Fruit fly (Drosophila melanogaster) whole organism, embryonic: ENCODE data around the gene CG4955.

Experiments used
- CG10565 ChIP-seq: fragments of 200-800 bp; sonication (Bioruptor generic); optimal IDR thresholded peaks from 3 replicates; lab custom pipeline; 2016; ENCODE audit warnings: missing biosample characterization, mild to moderate bottlenecking, missing genetic modification characterization
- CG11398 ChIP-seq: fragments of 200-800 bp; sonication (Bioruptor generic); optimal IDR thresholded peaks from 2 replicates; lab custom pipeline; 2016; ENCODE audit warnings: missing biosample characterization, missing genetic modification characterization
- CG12659 ChIP-seq: fragments of 200-800 bp; sonication (Bioruptor generic); optimal IDR thresholded peaks from 3 replicates; lab custom pipeline; 2017; ENCODE audit warnings: mild to moderate bottlenecking, missing biosample characterization, missing genetic modification reagents, missing genetic modification characterization
- CG13123 ChIP-seq: fragments of 200-800 bp; sonication (Bioruptor generic); optimal IDR thresholded peaks from 2 replicates; lab custom pipeline; 2016; ENCODE audit warnings: missing biosample characterization, missing genetic modification characterization
- CG3163 ChIP-seq: fragments of 200-800 bp; sonication (Bioruptor generic); optimal IDR thresholded peaks from 3 replicates; lab custom pipeline; 2016; ENCODE audit warnings: missing biosample characterization, missing genetic modification characterization
- CG32767 ChIP-seq: fragments of 200-800 bp; sonication (Bioruptor generic); IDR thresholded peaks from 2 replicates; pipeline ENCODE4 v1.3.6; 2022; ENCODE audit warnings: missing biosample characterization, missing genetic modification characterization
- CG34224 ChIP-seq: fragments of 200-800 bp; sonication (Bioruptor generic); IDR thresholded peaks from 3 replicates; pipeline ENCODE4 v1.3.6; 2022; ENCODE audit warnings: missing biosample characterization, missing genetic modification characterization; ENCODE audit not compliant: partially characterized antibody
- CG4360 ChIP-seq: fragments of 200-800 bp; sonication (Bioruptor generic); IDR thresholded peaks from 2 replicates; pipeline ENCODE4 v1.3.6; 2022; ENCODE audit warnings: missing biosample characterization, missing genetic modification characterization
- CG6791 ChIP-seq: fragments of 200-800 bp; sonication (Bioruptor generic); IDR thresholded peaks from 3 replicates; pipeline ENCODE4 v1.3.6; 2022; ENCODE audit warnings: missing biosample characterization, missing genetic modification characterization; ENCODE audit not compliant: partially characterized antibody
- CG7271 ChIP-seq: fragments of 200-800 bp; sonication (Bioruptor generic); optimal IDR thresholded peaks from 2 replicates; lab custom pipeline; 2018; ENCODE audit warnings: missing biosample characterization, mild to moderate bottlenecking, missing genetic modification characterization, moderate library complexity
- CG7556 ChIP-seq: fragments of 200-800 bp; sonication (Bioruptor generic); optimal IDR thresholded peaks from 2 replicates; lab custom pipeline; 2017; ENCODE audit warnings: missing biosample characterization, mild to moderate bottlenecking, missing genetic modification characterization
- CG8290 ChIP-seq, 3 experiments: fragments of 200-800 bp; sonication (Bioruptor generic); optimal IDR thresholded peaks; 2 replicates each; lab custom pipeline; 2016 to 2019; ENCODE audit warnings: missing biosample characterization in 3 of 3, missing genetic modification characterization in 3 of 3, mild to moderate bottlenecking in 2 of 3, moderate library complexity in 1 of 3
- CG9932 ChIP-seq: fragments of 200-800 bp; sonication (Bioruptor generic); IDR thresholded peaks from 2 replicates; pipeline ENCODE4 v1.3.6; 2022; ENCODE audit warnings: missing biosample characterization, missing genetic modification characterization
- CrebB ChIP-seq: fragments of 200-800 bp; sonication (Bioruptor generic); optimal IDR thresholded peaks from 3 replicates; lab custom pipeline; 2018; ENCODE audit warnings: missing biosample characterization, mild to moderate bottlenecking, missing genetic modification characterization
- E2f2 ChIP-seq: fragments of 200-800 bp; sonication (Bioruptor generic); IDR thresholded peaks from 2 replicates; pipeline ENCODE4 v1.3.6; 2022; ENCODE audit warnings: missing biosample characterization, missing genetic modification characterization
- Ets65A ChIP-seq: fragments of 200-800 bp; sonication (Bioruptor generic); peaks from one replicate; lab custom pipeline; 2016; ENCODE audit warnings: missing biosample characterization, missing genetic modification characterization
- Ets97D ChIP-seq: fragments of 200-800 bp; sonication (Bioruptor generic); optimal IDR thresholded peaks from 3 replicates; lab custom pipeline; 2016; ENCODE audit warnings: missing biosample characterization, missing genetic modification characterization
- Gsc ChIP-seq: fragments of 200-800 bp; sonication (Bioruptor generic); IDR thresholded peaks from 2 replicates; pipeline ENCODE4 v1.3.6; 2022; ENCODE audit warnings: missing biosample characterization, missing genetic modification characterization
- HLHmδ ChIP-seq: fragments of 200-800 bp; sonication (Bioruptor generic); optimal IDR thresholded peaks from 2 replicates; lab custom pipeline; 2018; ENCODE audit warnings: missing biosample characterization, mild to moderate bottlenecking, missing genetic modification characterization, moderate library complexity
- HmgD ChIP-seq: fragments of 200-800 bp; sonication (Bioruptor generic); optimal IDR thresholded peaks from 3 replicates; lab custom pipeline; 2016; ENCODE audit warnings: missing biosample characterization, missing genetic modification characterization
- Hmr ChIP-seq: fragments of 200-800 bp; sonication (Bioruptor generic); optimal IDR thresholded peaks from 3 replicates; lab custom pipeline; 2017; ENCODE audit warnings: mild to moderate bottlenecking, missing biosample characterization, missing genetic modification reagents, missing genetic modification characterization
- Jarid2 ChIP-seq: fragments of 200-800 bp; sonication (Bioruptor generic); optimal IDR thresholded peaks from 3 replicates; lab custom pipeline; 2017; ENCODE audit warnings: mild to moderate bottlenecking, missing biosample characterization, missing genetic modification reagents, missing genetic modification characterization
- MBD-R2 ChIP-seq: fragments of 200-800 bp; sonication (Bioruptor generic); IDR thresholded peaks from 2 replicates; pipeline ENCODE4 v1.3.6; 2022; ENCODE audit warnings: missing biosample characterization, missing genetic modification characterization
- MESR4 ChIP-seq: fragments of 200-800 bp; sonication (Bioruptor generic); optimal IDR thresholded peaks from 2 replicates; lab custom pipeline; 2018; ENCODE audit warnings: missing biosample characterization, mild to moderate bottlenecking, missing genetic modification characterization, moderate library complexity
- Myb ChIP-seq: fragments of 200-800 bp; sonication (Bioruptor generic); optimal IDR thresholded peaks from 2 replicates; lab custom pipeline; 2016; ENCODE audit warnings: missing biosample characterization, missing genetic modification characterization
- PHDP ChIP-seq: fragments of 200-800 bp; sonication (Bioruptor generic); optimal IDR thresholded peaks from 3 replicates; lab custom pipeline; 2018; ENCODE audit warnings: missing biosample characterization, mild to moderate bottlenecking, missing genetic modification characterization, moderate library complexity
- Pdp1 ChIP-seq, 2 experiments: fragments of 200-800 bp; sonication (Bioruptor generic); optimal IDR thresholded peaks; 3 replicates each; lab custom pipeline; 2016; ENCODE audit warnings: missing biosample characterization in 2 of 2, missing genetic modification characterization in 2 of 2, mild to moderate bottlenecking in 1 of 2, moderate library complexity in 1 of 2
- Scr ChIP-seq: fragments of 200-800 bp; sonication (Bioruptor generic); IDR thresholded peaks from 2 replicates; pipeline ENCODE4 v1.3.6; 2022; ENCODE audit warnings: missing biosample characterization, missing genetic modification characterization; ENCODE audit not compliant: partially characterized antibody
- Tbp ChIP-seq: fragments of >200 bp; optimal IDR thresholded peaks from 2 replicates; lab custom pipeline; 2018; ENCODE audit warnings: missing biosample characterization, missing genetic modification characterization
- abd-A ChIP-seq: fragments of 200-800 bp; sonication (Bioruptor generic); optimal IDR thresholded peaks from 3 replicates; lab custom pipeline; 2019; ENCODE audit warnings: missing biosample characterization, mild to moderate bottlenecking, missing genetic modification characterization, moderate library complexity
- bbx ChIP-seq: fragments of 200-800 bp; sonication (Bioruptor generic); IDR thresholded peaks from 2 replicates; pipeline ENCODE4 v1.3.6; 2022; ENCODE audit warnings: missing biosample characterization, missing genetic modification characterization; ENCODE audit not compliant: partially characterized antibody
- croc ChIP-seq: fragments of 200-800 bp; sonication (Bioruptor generic); conservative IDR thresholded peaks from 3 replicates; pipeline ENCODE4 v1.3.6; 2022; ENCODE audit warnings: missing biosample characterization, missing genetic modification characterization
- cwo ChIP-seq: fragments of 200-800 bp; sonication (Bioruptor generic); optimal IDR thresholded peaks from 3 replicates; lab custom pipeline; 2017; ENCODE audit warnings: missing biosample characterization, missing genetic modification characterization, mild to moderate bottlenecking, moderate library complexity, missing genetic modification reagents
- dmrt11E ChIP-seq: fragments of 200-800 bp; sonication (Bioruptor generic); optimal IDR thresholded peaks from 3 replicates; lab custom pipeline; 2018; ENCODE audit warnings: missing biosample characterization, mild to moderate bottlenecking, missing genetic modification characterization, moderate library complexity
- gcm2 ChIP-seq: fragments of 200-800 bp; sonication (Bioruptor generic); optimal IDR thresholded peaks from 2 replicates; lab custom pipeline; 2016; ENCODE audit warnings: missing biosample characterization, missing genetic modification characterization
- inv ChIP-seq: fragments of 200-800 bp; sonication (Bioruptor generic); IDR thresholded peaks from 2 replicates; pipeline ENCODE4 v1.3.6; 2022; ENCODE audit warnings: missing biosample characterization, missing genetic modification characterization; ENCODE audit not compliant: partially characterized antibody
- knrl ChIP-seq: fragments of 200-800 bp; sonication (Bioruptor generic); IDR thresholded peaks from 3 replicates; pipeline ENCODE4 v1.3.6; 2022; ENCODE audit warnings: missing biosample characterization, missing genetic modification characterization; ENCODE audit not compliant: partially characterized antibody
- lab ChIP-seq: fragments of 200-800 bp; sonication (Bioruptor generic); optimal IDR thresholded peaks from 3 replicates; lab custom pipeline; 2017; ENCODE audit warnings: missing biosample characterization, missing genetic modification characterization, mild to moderate bottlenecking, moderate library complexity, missing genetic modification reagents
- nerfin-1 ChIP-seq: fragments of 200-800 bp; sonication (Bioruptor generic); optimal IDR thresholded peaks from 3 replicates; lab custom pipeline; 2019; ENCODE audit warnings: missing biosample characterization, mild to moderate bottlenecking, missing genetic modification characterization, moderate library complexity
- nom ChIP-seq: fragments of 200-800 bp; sonication (Bioruptor generic); optimal IDR thresholded peaks from 2 replicates; lab custom pipeline; 2017; ENCODE audit warnings: missing biosample characterization, missing genetic modification characterization, mild to moderate bottlenecking, moderate library complexity, missing genetic modification reagents
- odd ChIP-seq: fragments of 200-800 bp; sonication (Bioruptor generic); optimal IDR thresholded peaks from 2 replicates; lab custom pipeline; 2017; ENCODE audit warnings: missing biosample characterization, mild to moderate bottlenecking, missing genetic modification characterization
- sd ChIP-seq: fragments of 200-800 bp; sonication (Bioruptor generic); optimal IDR thresholded peaks from 3 replicates; lab custom pipeline; 2018; ENCODE audit warnings: missing biosample characterization, mild to moderate bottlenecking, missing genetic modification characterization, moderate library complexity
- sens ChIP-seq: fragments of 200-800 bp; sonication (Bioruptor generic); peaks from one replicate; lab custom pipeline; 2016; ENCODE audit warnings: missing biosample characterization, missing genetic modification characterization
- sqz ChIP-seq: fragments of 200-800 bp; sonication (Bioruptor generic); optimal IDR thresholded peaks from 3 replicates; lab custom pipeline; 2018; ENCODE audit warnings: missing biosample characterization, mild to moderate bottlenecking, missing genetic modification characterization
- stc ChIP-seq: fragments of 200-800 bp; sonication (Bioruptor generic); IDR thresholded peaks from 2 replicates; pipeline ENCODE4 v1.3.6; 2022; ENCODE audit warnings: missing biosample characterization, missing genetic modification characterization
- vvl ChIP-seq: fragments of 200-800 bp; sonication (Bioruptor generic); IDR thresholded peaks from 2 replicates; pipeline ENCODE4 v1.3.6; 2022; ENCODE audit warnings: missing biosample characterization, missing genetic modification characterization
- wdn ChIP-seq: fragments of 200-800 bp; sonication (Bioruptor generic); IDR thresholded peaks from 2 replicates; pipeline ENCODE4 v1.3.6; 2022; ENCODE audit warnings: missing biosample characterization, missing genetic modification characterization
- wek ChIP-seq: fragments of 200-800 bp; sonication (Bioruptor generic); optimal IDR thresholded peaks from 3 replicates; lab custom pipeline; 2018; ENCODE audit warnings: missing biosample characterization, mild to moderate bottlenecking, missing genetic modification characterization, moderate library complexity

The CG4955 gene

dm6 chrX:17107401-17107916 is 26.2 kb downstream of the CG4955 start, which contains the start of gene CG5004 (continued):
- TF ChIP-seq knrl (peak; percentile 38; the same call in 1 of the 3 replicates), E2f2 (GFP tag; lab: Robert Waterston, UW) (peak; percentile 56), bbx (GFP tag; lab: Robert Waterston, UW) (peak; percentile 43; the same call in 1 of the 2 replicates), CG6791 (GFP tag; lab: Robert Waterston, UW) (0 out of 3 replicates have a peak, but pooled peaks have one; percentile 8), CG13123 (GFP tag; lab: Kevin White, UChicago) (no peak), nerfin-1 (peak; percentile 74), inv (GFP tag; lab: Robert Waterston, UW) (peak; percentile 35; the same call in 1 of the 2 replicates), HLHmδ (GFP tag; lab: Kevin White, UChicago) (no peak), Gsc (GFP tag; lab: Robert Waterston, UW) (no peak), odd (no peak), abd-A (tag; lab: Kevin White, UChicago) (no peak), MBD-R2 (peak; percentile 11; the same call in 1 of the 2 replicates), CG3163 (GFP tag; lab: Kevin White, UChicago) (peak; percentile 21), lab (GFP tag; lab: Kevin White, UChicago) (peak; percentile 0), Scr (GFP tag; lab: Robert Waterston, UW) (peak; percentile 58), Hmr (GFP tag; lab: Kevin White, UChicago) (peak; percentile 47), CG4360 (GFP tag; lab: Robert Waterston, UW) (peak; percentile 93), Jarid2 (GFP tag; lab: Kevin White, UChicago) (peak; percentile 87), cwo (GFP tag; lab: Kevin White, UChicago) (no peak), CG8290 (GFP tag; optimal IDR thresholded peaks at IDR 0.05; lab: Kevin White, UChicago) (peak; percentile 38), CG8290 (tag; optimal IDR thresholded peaks at IDR 0.05; lab: Kevin White, UChicago) (peak in 1 of 2 experiments; percentile 64), Pdp1 (GFP tag; optimal IDR thresholded peaks at IDR 0.05; lab: Kevin White, UChicago) (peak in 1 of 2 experiments; percentile 34), CrebB (tag; lab: Kevin White, UChicago) (no peak), CG11398 (GFP tag; lab: Kevin White, UChicago) (no peak), Myb (GFP tag; lab: Kevin White, UChicago) (peak; percentile 22), PHDP (tag; lab: Kevin White, UChicago) (no peak), HmgD (no peak), CG7271 (no peak), sd (tag; lab: Kevin White, UChicago) (peak; percentile 72), wdn (no peak), wek (GFP tag; lab: Kevin White, UChicago) (peak; percentile 35), MESR4 (peak; percentile 23), CG10565 (GFP tag; lab: Kevin White, UChicago) (no peak), CG12659 (GFP tag; lab: Kevin White, UChicago) (peak; percentile 63), dmrt11E (tag; lab: Kevin White, UChicago) (no peak), gcm2 (GFP tag; lab: Kevin White, UChicago) (no peak), CG34224 (peak; percentile 44; the same call in 1 of the 3 replicates), stc (GFP tag; lab: Robert Waterston, UW) (peak; percentile 39; the same call in 1 of the 2 replicates), nom (GFP tag; lab: Kevin White, UChicago) (peak; percentile 29), Ets65A (GFP tag; lab: Kevin White, UChicago) (no peak), CG7556 (GFP tag; lab: Kevin White, UChicago) (no peak), sqz (GFP tag; lab: Kevin White, UChicago) (peak; percentile 5), CG32767 (no peak), sens (GFP tag; lab: Kevin White, UChicago) (peak; percentile 75), Tbp (GFP tag; lab: Kevin White, UChicago) (no peak), Ets97D (no peak), croc (GFP tag; lab: Robert Waterston, UW) (no peak), vvl (peak; percentile 38; the same call in 1 of the 2 replicates), CG9932 (GFP tag; lab: Robert Waterston, UW) (0 out of 2 replicates have a peak, but pooled peaks have one; percentile 19)
